Worm (Caenorhabditis elegans) whole organism, L4 larva: ENCODE measurements around the gene F52C6.4.
"Not testable (repeated sequence)": the region's sequence is repeated elsewhere in the genome, so short reads cannot be mapped to it uniquely, and the experiment has no call there.

Experiments
- T20F7.1 ChIP-seq: fragments of 200-800 bp; sonication (Bioruptor generic); optimal IDR thresholded peaks from 2 replicates; lab custom pipeline; 2018; ENCODE audit warnings: mild to moderate bottlenecking, missing genetic modification characterization, missing compliant biosample characterization
- Y105C5A.15 ChIP-seq: fragments of 200-800 bp; sonication (Bioruptor generic); IDR thresholded peaks from 2 replicates; pipeline ENCODE4 v1.3.6; 2022; ENCODE audit warnings: missing genetic modification characterization, missing compliant biosample characterization
- Y5F2A.4 ChIP-seq: fragments of 200-800 bp; sonication (Bioruptor generic); optimal IDR thresholded peaks from 2 replicates; lab custom pipeline; 2018; ENCODE audit warnings: mild to moderate bottlenecking, missing genetic modification characterization, missing compliant biosample characterization
- ama-1 ChIP-seq: fragments of 150-350 bp; optimal IDR thresholded peaks from 2 replicates; lab custom pipeline; 2014; ENCODE audit warnings: inconsistent platforms, mixed read lengths
- arid-1 ChIP-seq: fragments of 200-800 bp; sonication (Bioruptor generic); conservative IDR thresholded peaks from 2 replicates; pipeline ENCODE4 v1.3.6; 2022; ENCODE audit warnings: missing genetic modification reagents, missing genetic modification characterization, missing compliant biosample characterization
- ceh-32 ChIP-seq: sonication (generic microtip); optimal IDR thresholded peaks from 2 replicates; lab custom pipeline; 2016; ENCODE audit warnings: mild to moderate bottlenecking, missing genetic modification characterization, missing compliant biosample characterization; ENCODE audit not compliant: poor library complexity
- ceh-44 ChIP-seq: fragments of 200-800 bp; sonication (Bioruptor generic); IDR thresholded peaks from 2 replicates; pipeline ENCODE4 v1.3.6; 2022; ENCODE audit warnings: missing genetic modification reagents, missing genetic modification characterization, missing compliant biosample characterization
- daf-12 ChIP-seq: fragments of 150-350 bp; optimal IDR thresholded peaks from 2 replicates; lab custom pipeline; 2014; ENCODE audit warnings: missing biosample characterization, missing genetic modification reagents, missing genetic modification characterization
- daf-19 ChIP-seq: fragments of 200-800 bp; sonication (Bioruptor generic); conservative IDR thresholded peaks from 2 replicates; pipeline ENCODE4 v1.3.6; 2022; ENCODE audit warnings: missing genetic modification characterization, missing compliant biosample characterization
- dmd-6 ChIP-seq: fragments of 200-800 bp; sonication (Bioruptor generic); IDR thresholded peaks from 2 replicates; pipeline ENCODE4 v1.3.6; 2022; ENCODE audit warnings: missing genetic modification reagents, missing genetic modification characterization, missing compliant biosample characterization
- dmd-8 ChIP-seq: fragments of 200-800 bp; sonication (Bioruptor generic); IDR thresholded peaks from 2 replicates; pipeline ENCODE4 v1.3.6; 2022; ENCODE audit warnings: missing genetic modification characterization, missing compliant biosample characterization
- dpl-1 ChIP-seq: fragments of 150-350 bp; optimal IDR thresholded peaks from 2 replicates; lab custom pipeline; 2014; ENCODE audit warnings: missing biosample characterization, missing genetic modification reagents, missing genetic modification characterization
- duxl-1 ChIP-seq: sonication (generic microtip); optimal IDR thresholded peaks from 2 replicates; lab custom pipeline; 2016; ENCODE audit warnings: mild to moderate bottlenecking, missing genetic modification characterization, moderate library complexity, missing compliant biosample characterization; ENCODE audit not compliant: poor library complexity
- dve-1 ChIP-seq: sonication (generic microtip); optimal IDR thresholded peaks from 2 replicates; lab custom pipeline; 2017; ENCODE audit warnings: antibody characterized with exemption, mild to moderate bottlenecking, missing genetic modification characterization, missing compliant biosample characterization; ENCODE audit not compliant: insufficient read depth
- egl-27 ChIP-seq: sonication (generic microtip); optimal IDR thresholded peaks from 3 replicates; lab custom pipeline; 2017; ENCODE audit warnings: missing biosample characterization, missing genetic modification reagents, missing genetic modification characterization
- gei-8 ChIP-seq: fragments of 200-800 bp; sonication (Bioruptor generic); optimal IDR thresholded peaks from 2 replicates; lab custom pipeline; 2018; ENCODE audit warnings: mild to moderate bottlenecking, missing genetic modification characterization, missing compliant biosample characterization
- hlh-11 ChIP-seq: fragments of 200-800 bp; sonication (Bioruptor generic); optimal IDR thresholded peaks from 2 replicates; lab custom pipeline; 2018; ENCODE audit warnings: mild to moderate bottlenecking, missing genetic modification characterization, missing compliant biosample characterization
- lin-1 ChIP-seq: fragments of 200-800 bp; sonication (Bioruptor generic); IDR thresholded peaks from 2 replicates; pipeline ENCODE4 v1.3.6; 2022; ENCODE audit warnings: missing genetic modification reagents, missing genetic modification characterization, missing compliant biosample characterization
- lin-13 ChIP-seq: fragments of 150-350 bp; optimal IDR thresholded peaks from 2 replicates; lab custom pipeline; 2014; ENCODE audit warnings: missing biosample characterization, missing genetic modification reagents, missing genetic modification characterization
- lin-39 ChIP-seq: fragments of 150-350 bp; optimal IDR thresholded peaks from 2 replicates; lab custom pipeline; 2014; ENCODE audit warnings: missing biosample characterization, missing genetic modification reagents, missing genetic modification characterization
- lir-3 ChIP-seq: sonication (generic microtip); optimal IDR thresholded peaks from 2 replicates; lab custom pipeline; 2016; ENCODE audit warnings: mild to moderate bottlenecking, missing genetic modification characterization, missing compliant biosample characterization
- lsy-2 ChIP-seq, 2 experiments: fragments of 150-350 bp in 1 of 2; sonication (generic microtip) in 1 of 2; optimal IDR thresholded peaks; 2 replicates each; lab custom pipeline; 2014 to 2017; ENCODE audit warnings: missing biosample characterization in 2 of 2, missing genetic modification characterization in 2 of 2
- madf-9 ChIP-seq: fragments of 200-800 bp; sonication (Bioruptor generic); conservative IDR thresholded peaks from 2 replicates; pipeline ENCODE4 v1.3.6; 2022; ENCODE audit warnings: missing genetic modification reagents, missing genetic modification characterization, missing compliant biosample characterization
- mxl-2 ChIP-seq: fragments of 200-800 bp; sonication (Bioruptor generic); conservative IDR thresholded peaks from 2 replicates; pipeline ENCODE4 v1.3.6; 2022; ENCODE audit warnings: missing genetic modification reagents, missing genetic modification characterization, missing compliant biosample characterization
- mxl-3 ChIP-seq: fragments of 200-800 bp; sonication (Bioruptor generic); optimal IDR thresholded peaks from 2 replicates; lab custom pipeline; 2018; ENCODE audit warnings: mild to moderate bottlenecking, missing genetic modification characterization, missing compliant biosample characterization
- nhr-10 ChIP-seq: fragments of 150-350 bp; optimal IDR thresholded peaks from 2 replicates; lab custom pipeline; 2014; ENCODE audit warnings: missing biosample characterization, missing genetic modification characterization
- nhr-25 ChIP-seq: sonication (generic microtip); optimal IDR thresholded peaks from 2 replicates; lab custom pipeline; 2017; ENCODE audit warnings: missing genetic modification characterization, mild to moderate bottlenecking, missing compliant biosample characterization, antibody characterized with exemption, moderate library complexity, borderline replicate concordance; ENCODE audit not compliant: insufficient read depth
- nhr-28 ChIP-seq: fragments of 150-350 bp; optimal IDR thresholded peaks from 2 replicates; lab custom pipeline; 2014; ENCODE audit warnings: missing biosample characterization, missing genetic modification characterization
- nhr-42 ChIP-seq: fragments of 200-800 bp; sonication (Bioruptor generic); IDR thresholded peaks from 2 replicates; pipeline ENCODE4 v1.3.6; 2022; ENCODE audit warnings: missing genetic modification characterization, missing compliant biosample characterization
- nhr-77 ChIP-seq: fragments of 150-350 bp; optimal IDR thresholded peaks from 2 replicates; lab custom pipeline; 2014; ENCODE audit warnings: missing biosample characterization, missing genetic modification characterization
- php-3 ChIP-seq: fragments of 200-800 bp; sonication (Bioruptor generic); IDR thresholded peaks from 2 replicates; pipeline ENCODE4 v1.3.6; 2022; ENCODE audit warnings: missing genetic modification reagents, missing genetic modification characterization, missing compliant biosample characterization
- rbr-2 ChIP-seq: sonication (generic microtip); optimal IDR thresholded peaks from 2 replicates; lab custom pipeline; 2016; ENCODE audit warnings: missing genotype, missing genetic modification characterization, missing compliant biosample characterization
- spr-3 ChIP-seq: fragments of 200-800 bp; sonication (Bioruptor generic); optimal IDR thresholded peaks from 2 replicates; lab custom pipeline; 2018; ENCODE audit warnings: mild to moderate bottlenecking, missing genetic modification characterization, missing compliant biosample characterization
- tag-97 ChIP-seq: fragments of 200-800 bp; sonication (Bioruptor generic); IDR thresholded peaks from 2 replicates; pipeline ENCODE4 v1.3.6; 2022; ENCODE audit warnings: missing genetic modification characterization, missing compliant biosample characterization
- tra-1 ChIP-seq: fragments of 200-800 bp; sonication (Bioruptor generic); IDR thresholded peaks from 2 replicates; pipeline ENCODE4 v1.3.6; 2022; ENCODE audit warnings: missing genetic modification reagents, missing genetic modification characterization, missing compliant biosample characterization
- unc-130 ChIP-seq: sonication (generic microtip); optimal IDR thresholded peaks from 2 replicates; lab custom pipeline; 2016; ENCODE audit warnings: missing genetic modification reagents, missing genetic modification characterization, missing compliant biosample characterization
- unc-62 ChIP-seq, 3 experiments: fragments of 150-350 bp in 1 of 3; sonication (generic microtip); optimal IDR thresholded peaks in 2 of 3; peaks in 1 of 3; 1 replicate in 1 of 3; 2 replicates in 2 of 3; lab custom pipeline; 2014 to 2017; ENCODE audit warnings: missing biosample characterization in 3 of 3, missing genetic modification characterization in 3 of 3, missing genetic modification reagents in 3 of 3, missing genotype in 1 of 3
- zfp-3 ChIP-seq: fragments of 200-800 bp; sonication (Bioruptor generic); conservative IDR thresholded peaks from 2 replicates; pipeline ENCODE4 v1.3.6; 2022; ENCODE audit warnings: missing genetic modification reagents, missing genetic modification characterization, missing compliant biosample characterization
- zip-11 ChIP-seq: fragments of 200-800 bp; sonication (Bioruptor generic); IDR thresholded peaks from 2 replicates; pipeline ENCODE4 v1.3.6; 2022; ENCODE audit warnings: missing genetic modification characterization, missing compliant biosample characterization
- zip-2 ChIP-seq: fragments of 150-350 bp; optimal IDR thresholded peaks from 2 replicates; lab custom pipeline; 2014; ENCODE audit warnings: missing biosample characterization, missing genetic modification characterization
- ztf-11 ChIP-seq: fragments of 150-350 bp; optimal IDR thresholded peaks from 2 replicates; lab custom pipeline; 2014; ENCODE audit warnings: missing biosample characterization, missing genetic modification characterization
- ztf-7 ChIP-seq: fragments of 150-350 bp; optimal IDR thresholded peaks from 2 replicates; lab custom pipeline; 2014; ENCODE audit warnings: missing biosample characterization, missing genetic modification characterization

F52C6.4 gene

DNA sequence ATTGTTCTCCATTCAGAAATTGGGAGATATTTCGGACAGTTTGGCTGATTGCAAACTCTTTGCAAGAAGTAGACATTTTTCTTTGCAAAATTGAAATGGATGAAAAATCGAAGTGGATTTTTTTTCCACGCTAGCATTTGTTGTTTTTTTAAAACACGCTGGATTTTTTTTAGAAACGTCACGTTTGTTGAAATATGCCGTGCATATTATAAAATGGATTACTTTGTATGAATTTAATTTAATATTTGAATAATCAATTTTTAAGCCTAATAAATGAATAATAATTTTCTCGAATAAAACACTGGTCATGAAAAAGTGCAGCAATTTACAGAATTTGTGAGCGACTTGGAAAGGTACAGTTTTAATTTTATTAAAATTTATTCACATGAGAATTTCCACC lies 22.2 kb downstream of the F52C6.4 start, which contains the start of gene ZK250.14:
ZK250.14 (minus strand) TSS at position 101 of the 400 bp plus-strand sequence.
- no peak for TF ChIP-seq T20F7.1 (GFP tag; lab: Kevin White, UChicago)
- no peak for TF ChIP-seq lin-39 (tag; lab: Kevin White, UChicago)
- TF ChIP-seq zfp-3 (GFP tag; lab: Robert Waterston, UW) = no peak
- no peak for TF ChIP-seq madf-9
- TF ChIP-seq dpl-1 (GFP tag; lab: Kevin White, UChicago) = no peak
- TF ChIP-seq dmd-8 (GFP tag; lab: Robert Waterston, UW) = no peak
- TF ChIP-seq ama-1 (lab: Kevin White, UChicago) = no peak
- TF ChIP-seq lir-3 (tag; lab: Kevin White, UChicago) = no peak
- no peak for TF ChIP-seq zip-11
- no peak for TF ChIP-seq Y5F2A.4 (GFP tag; lab: Kevin White, UChicago)
- no peak for TF ChIP-seq unc-62 (GFP tag; optimal IDR thresholded peaks at IDR 0.05 in 1 of 2; lab: Kevin White, UChicago)
- TF ChIP-seq unc-62 (tag; optimal IDR thresholded peaks at IDR 0.05; lab: Kevin White, UChicago) = no peak
- TF ChIP-seq egl-27 (tag; lab: Kevin White, UChicago) = no peak

DNA sequence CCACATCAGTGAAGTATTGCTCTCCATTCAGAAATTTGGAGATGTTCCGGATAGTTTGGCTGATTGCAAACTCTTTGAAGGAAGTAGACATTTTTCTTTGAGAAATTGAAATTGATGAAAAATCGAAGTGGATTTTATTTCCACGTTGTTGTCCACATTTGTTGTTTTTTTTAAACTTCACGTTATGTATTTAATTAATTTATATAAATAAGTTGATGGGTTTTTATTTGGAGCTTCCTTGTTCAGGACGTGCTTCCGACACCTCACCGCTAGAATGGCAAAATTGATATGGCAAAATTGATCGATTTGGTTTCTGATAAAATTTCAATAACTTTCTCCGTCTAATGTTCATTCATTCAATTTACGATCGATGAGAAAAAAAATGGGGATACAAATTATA lies 23.5 kb downstream of the F52C6.4 start, which contains the start of gene math-48:
math-48 (minus strand) TSS at position 101 of the 400 bp plus-strand sequence.
- TF ChIP-seq unc-62 (GFP tag; optimal IDR thresholded peaks at IDR 0.05 in 1 of 2; lab: Kevin White, UChicago) (no peak), unc-62 (tag; optimal IDR thresholded peaks at IDR 0.05; lab: Kevin White, UChicago) (no peak), rbr-2 (tag; lab: Kevin White, UChicago) (no peak), dve-1 (tag; lab: Kevin White, UChicago) (no peak), duxl-1 (tag; lab: Kevin White, UChicago) (no peak), mxl-3 (GFP tag; lab: Kevin White, UChicago) (no peak)
- TF ChIP-seq, all 104 proteins: peak for 0

DNA sequence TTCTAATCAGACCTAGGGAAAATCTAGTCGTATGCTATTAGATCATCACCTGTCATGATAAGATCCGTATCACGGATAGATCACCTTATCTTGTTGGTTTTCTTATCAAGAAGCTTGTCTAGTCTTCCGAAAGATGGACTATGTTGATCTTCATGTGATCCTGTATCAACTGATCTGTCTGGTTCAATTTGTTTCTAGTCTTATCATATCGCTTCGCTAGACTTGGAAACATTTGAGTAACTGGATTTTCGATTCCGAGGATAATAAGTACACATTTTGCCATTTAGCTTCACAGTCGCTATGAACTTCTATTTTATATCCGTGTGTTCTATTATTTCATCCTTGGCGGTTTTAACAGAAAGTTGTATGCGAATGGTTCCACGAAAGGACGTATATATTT lies 25.5 kb downstream of the F52C6.4 start, which contains the start of gene ZK250.2:
ZK250.2 (plus strand) TSS at position 301 of the 400 bp plus-strand sequence.
- TF ChIP-seq mxl-3 (GFP tag; lab: Kevin White, UChicago); ztf-11 (tag; lab: Kevin White, UChicago); mxl-2 (GFP tag; lab: Robert Waterston, UW): not testable (repeated sequence)
- TF ChIP-seq, all 104 proteins: peak for 0; not testable (repeated sequence) for 104

DNA sequence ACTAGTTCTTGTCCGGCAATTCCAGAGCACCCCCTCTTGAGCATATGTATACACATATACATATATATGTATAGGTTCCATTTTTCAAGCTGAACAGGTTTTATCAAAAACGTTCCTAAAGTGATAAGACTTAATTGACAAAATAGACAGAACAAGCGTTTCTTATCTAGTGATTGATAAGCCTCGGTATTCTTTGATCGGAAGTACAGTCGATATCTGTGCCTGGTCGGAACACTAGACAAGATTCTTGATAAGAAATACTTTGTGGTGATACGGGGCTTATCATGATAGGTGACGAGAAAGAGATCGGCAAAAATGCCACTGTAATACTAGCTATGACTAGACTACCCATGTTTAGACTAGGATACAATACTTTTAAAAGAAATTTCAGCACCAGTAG lies 26.2 kb downstream of the F52C6.4 start:
- TF ChIP-seq gei-8 = no peak
- TF ChIP-seq mxl-3 (GFP tag; lab: Kevin White, UChicago) = peak; percentile 12
- no peak for TF ChIP-seq nhr-25 (tag; lab: Kevin White, UChicago)
- peak; percentile 79 for TF ChIP-seq duxl-1 (tag; lab: Kevin White, UChicago)
- no peak for TF ChIP-seq spr-3 (GFP tag; lab: Kevin White, UChicago)
- peak; percentile 92 for TF ChIP-seq dmd-6
- TF ChIP-seq daf-19 = no peak
- no peak for TF ChIP-seq tag-97 (GFP tag; lab: Robert Waterston, UW)
- no peak for TF ChIP-seq nhr-42 (GFP tag; lab: Robert Waterston, UW)
- no peak for TF ChIP-seq lin-39 (tag; lab: Kevin White, UChicago)
- no peak for TF ChIP-seq ceh-44
- TF ChIP-seq hlh-11 (tag; lab: Kevin White, UChicago) = peak; percentile 78
- no peak for TF ChIP-seq dpl-1 (GFP tag; lab: Kevin White, UChicago)
- TF ChIP-seq nhr-77 (tag; lab: Kevin White, UChicago) = peak; percentile 48
- no peak for TF ChIP-seq nhr-10
- no peak for TF ChIP-seq madf-9
- no peak for TF ChIP-seq arid-1 (GFP tag; lab: Robert Waterston, UW)
- TF ChIP-seq lin-1 (GFP tag; lab: Robert Waterston, UW) = peak; percentile 96
- no peak for TF ChIP-seq ama-1 (lab: Kevin White, UChicago)
- TF ChIP-seq ceh-32 (tag; lab: Kevin White, UChicago) = no peak
- TF ChIP-seq ztf-7 (tag; lab: Kevin White, UChicago) = no peak
- TF ChIP-seq php-3 (GFP tag; lab: Robert Waterston, UW) = peak; percentile 88
- TF ChIP-seq unc-130 = no peak
- peak; percentile 83 for TF ChIP-seq nhr-28 (tag; lab: Kevin White, UChicago)
- no peak for TF ChIP-seq dve-1 (tag; lab: Kevin White, UChicago)
- no peak for TF ChIP-seq Y105C5A.15 (GFP tag; lab: Robert Waterston, UW)
- TF ChIP-seq lin-13 = no peak
- peak; percentile 88 for TF ChIP-seq tra-1 (GFP tag; lab: Robert Waterston, UW)
- TF ChIP-seq daf-12 (tag; lab: Kevin White, UChicago) = no peak
- no peak for TF ChIP-seq zip-2
- TF ChIP-seq lsy-2 (tag; optimal IDR thresholded peaks at IDR 0.05; lab: Kevin White, UChicago) = no peak
